Worm (Caenorhabditis elegans): ENCODE results near the gene ttr-46.

Gene ttr-46

DNA sequence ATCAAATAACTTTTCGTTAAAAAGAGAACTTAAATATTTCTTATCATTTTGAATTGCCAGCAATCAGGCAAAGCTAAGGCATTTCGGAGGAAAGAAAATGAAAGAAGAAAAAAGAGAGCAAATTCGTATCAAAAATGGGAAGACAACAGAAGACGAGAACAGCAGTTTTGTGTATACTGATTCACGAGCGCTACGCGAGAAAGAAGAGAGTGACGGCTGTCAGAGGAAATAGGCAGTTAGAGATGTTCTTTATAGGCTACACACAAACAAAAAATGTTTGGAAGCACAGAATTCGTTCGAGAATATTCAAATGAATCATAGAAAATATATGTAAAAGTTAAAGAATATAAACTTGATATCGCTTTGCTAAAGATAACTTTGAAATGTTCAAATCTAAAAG lies 33.8 kb downstream of the ttr-46 start:
- TF ChIP-seq attf-5 (GFP tag; optimal IDR thresholded peaks at IDR 0.05) (peak; percentile 10), hmg-1.2 (GFP tag; IDR thresholded peaks at IDR 0.05) (peak; percentile 48; the same call in 1 of the 2 replicates), F10E7.11 (tag; optimal IDR thresholded peaks at IDR 0.05) (no peak), mes-4 (tag; optimal IDR thresholded peaks at IDR 0.05) (no peak), gei-17 (GFP tag; optimal IDR thresholded peaks at IDR 0.05) (no peak), nhr-80 (tag; optimal IDR thresholded peaks at IDR 0.05) (peak; percentile 65), B0336.3 (GFP tag; IDR thresholded peaks at IDR 0.05) (no peak), ama-1 (optimal IDR thresholded peaks at IDR 0.05) (peak; percentile 14), ama-1 (GFP tag; optimal IDR thresholded peaks at IDR 0.05) (no peak), Y53F4B.3 (GFP tag; IDR thresholded peaks at IDR 0.05) (no peak), cebp-1 (GFP tag; IDR thresholded peaks at IDR 0.05) (no peak), cebp-1 (tag; optimal IDR thresholded peaks at IDR 0.05) (peak; percentile 35)

ce11 chrV:9985227-9985864 lies 34.3 kb downstream of the ttr-46 start:
- TF ChIP-seq efl-1 (GFP tag; optimal IDR thresholded peaks at IDR 0.05) (peak; percentile 64), nhr-90 (tag; optimal IDR thresholded peaks at IDR 0.05) (no peak), lin-54 (GFP tag; optimal IDR thresholded peaks at IDR 0.05) (no peak), egl-18 (GFP tag; IDR thresholded peaks at IDR 0.05) (no peak), F39B2.1 (GFP tag; IDR thresholded peaks at IDR 0.05) (no peak), madf-6 (GFP tag; IDR thresholded peaks at IDR 0.05) (peak; percentile 75), xnd-1 (tag; optimal IDR thresholded peaks at IDR 0.05) (peak; percentile 52), F49E8.2 (tag; optimal IDR thresholded peaks at IDR 0.05; ENCODE audit: insufficient read depth) (no peak), madf-8 (GFP tag; conservative IDR thresholded peaks at IDR 0.05) (peak; percentile 51), unc-62 (GFP tag; optimal IDR thresholded peaks at IDR 0.05) (no peak), K11D2.4 (GFP tag; IDR thresholded peaks at IDR 0.05) (no peak), mxl-1 (tag; optimal IDR thresholded peaks at IDR 0.05) (no peak), madf-10 (tag; optimal IDR thresholded peaks at IDR 0.05) (no peak), ztf-6 (GFP tag; IDR thresholded peaks at IDR 0.05) (no peak), sea-2 (GFP tag; IDR thresholded peaks at IDR 0.05) (no peak)

ce11 chrV:9986177-9986576 lies 35.1 kb downstream of the ttr-46 start, which contains the start of gene rmd-2:
Gene rmd-2, minus strand, starts transcription at chrV:9986277.
- TF ChIP-seq Y67H2A.10 (GFP tag; conservative IDR thresholded peaks at IDR 0.05), result no peak
- TF ChIP-seq lin-35 (GFP tag; optimal IDR thresholded peaks at IDR 0.05), result no peak
- no peak for TF ChIP-seq nfya-1 (tag; optimal IDR thresholded peaks at IDR 0.05; ENCODE audit: borderline replicate concordance, insufficient read depth)
- TF ChIP-seq ceh-27 (GFP tag; optimal IDR thresholded peaks at IDR 0.05), result no peak
- no peak for TF ChIP-seq sptf-2 (GFP tag; optimal IDR thresholded peaks at IDR 0.05)
- TF ChIP-seq B0261.1 (tag; optimal IDR thresholded peaks at IDR 0.05), result no peak

DNA sequence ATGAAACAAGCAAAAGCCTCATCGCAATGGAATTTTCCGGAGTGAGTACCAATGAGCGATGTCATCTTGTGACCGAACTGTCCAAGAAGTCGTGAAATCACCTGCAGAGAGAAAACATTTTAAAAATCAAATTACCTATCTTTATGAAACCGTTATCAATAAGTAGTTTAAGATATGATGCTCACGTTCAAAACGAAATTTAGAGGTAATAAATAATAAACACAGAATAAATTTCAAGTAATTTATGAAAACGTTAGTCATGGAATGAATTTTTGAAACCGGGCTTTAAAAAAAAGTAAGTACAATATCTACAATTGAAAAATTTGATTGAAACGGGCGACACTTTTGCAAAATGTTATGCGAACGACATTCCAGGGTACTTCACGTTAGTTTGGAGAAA lies 36.7 kb downstream of the ttr-46 start, which contains the start of gene C27H6.8:
Gene C27H6.8, minus strand, starts transcription at position 101 of the 400 bp plus-strand sequence.
- TF ChIP-seq K11D2.4 (GFP tag; IDR thresholded peaks at IDR 0.05), result no peak
- no peak for TF ChIP-seq F57C9.4 (tag; optimal IDR thresholded peaks at IDR 0.05)
- no peak for TF ChIP-seq snpc-1.3 (tag; optimal IDR thresholded peaks at IDR 0.05; ENCODE audit: insufficient read depth)
- no peak for TF ChIP-seq mxl-1 (tag; optimal IDR thresholded peaks at IDR 0.05)
- no peak for TF ChIP-seq die-1 (tag; optimal IDR thresholded peaks at IDR 0.05)
- no peak for TF ChIP-seq F37B4.10 (GFP tag; IDR thresholded peaks at IDR 0.05)
- TF ChIP-seq hsf-1 (GFP tag; IDR thresholded peaks at IDR 0.05), result no peak
- no peak for TF ChIP-seq ccch-3 (GFP tag; optimal IDR thresholded peaks at IDR 0.05)
- TF ChIP-seq attf-5 (GFP tag; optimal IDR thresholded peaks at IDR 0.05), result no peak
- no peak for TF ChIP-seq ztf-6 (GFP tag; IDR thresholded peaks at IDR 0.05)
- TF ChIP-seq nhr-90 (tag; optimal IDR thresholded peaks at IDR 0.05), result no peak
- TF ChIP-seq F55B11.4 (tag; optimal IDR thresholded peaks at IDR 0.05; ENCODE audit: borderline replicate concordance, insufficient read depth), result no peak
- no peak for TF ChIP-seq mel-28 (tag; optimal IDR thresholded peaks at IDR 0.05; ENCODE audit: borderline replicate concordance)
- no peak for TF ChIP-seq nhr-120 (GFP tag; IDR thresholded peaks at IDR 0.05)
- TF ChIP-seq ztf-22 (GFP tag; optimal IDR thresholded peaks at IDR 0.05), result no peak
- TF ChIP-seq tlf-1 (GFP tag; optimal IDR thresholded peaks at IDR 0.05), result no peak
- TF ChIP-seq dpff-1 (tag; optimal IDR thresholded peaks at IDR 0.05), result no peak
- no peak for TF ChIP-seq Y53F4B.3 (GFP tag; IDR thresholded peaks at IDR 0.05)

All from whole organism, young adult.